Fruit fly (Drosophila melanogaster): ENCODE data around the gene ScsbetaA.

ScsbetaA gene

DNA sequence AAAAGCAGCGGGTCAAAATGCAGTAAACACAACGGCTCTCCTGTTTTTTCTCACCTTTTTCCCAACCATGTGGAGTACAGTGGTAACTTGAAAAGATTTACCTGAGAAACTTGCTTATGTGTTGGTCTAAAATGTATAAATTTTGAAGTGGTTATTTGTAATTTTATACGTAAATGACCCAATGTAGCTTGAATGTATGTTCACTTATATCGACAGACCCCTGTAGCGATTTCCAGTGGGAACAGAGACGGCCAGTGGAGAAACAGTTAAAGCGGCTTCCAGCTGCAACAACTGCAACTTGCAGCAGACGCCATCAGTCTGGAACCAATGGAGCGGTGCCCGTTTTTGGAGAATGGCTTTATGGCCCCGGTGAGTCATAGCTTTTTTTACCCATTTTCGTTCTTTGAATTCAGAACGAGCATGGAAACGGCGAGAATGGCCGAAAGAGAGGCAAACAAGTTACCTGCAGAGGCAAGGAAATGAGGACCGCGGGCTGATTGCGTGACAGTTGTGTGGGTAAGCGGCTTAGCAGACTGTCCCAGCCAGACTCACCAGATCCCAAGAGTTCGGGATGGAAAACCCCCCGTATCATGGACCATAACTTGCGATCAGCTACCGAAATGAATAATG, 12.5 kb upstream of the ScsbetaA start (continued):
- TF ChIP-seq CG18262 (tag; optimal IDR thresholded peaks at IDR 0.05) (peak; percentile 87), CG15601 (tag; optimal IDR thresholded peaks at IDR 0.05) (peak; percentile 79), CG9215 (GFP tag; IDR thresholded peaks at IDR 0.05) (no peak), CG15011 (GFP tag; optimal IDR thresholded peaks at IDR 0.05) (peak; percentile 31), lab (GFP tag; optimal IDR thresholded peaks at IDR 0.05) (peak; percentile 45), disco-r (GFP tag; optimal IDR thresholded peaks at IDR 0.05) (no peak), CG32772 (GFP tag; IDR thresholded peaks at IDR 0.05) (peak; percentile 72), ind (GFP tag; optimal IDR thresholded peaks at IDR 0.05) (peak; percentile 69), CG17612 (GFP tag; IDR thresholded peaks at IDR 0.05) (no peak), run (tag; optimal IDR thresholded peaks at IDR 0.05) (no peak), fd64A (GFP tag; optimal IDR thresholded peaks at IDR 0.05) (peak; percentile 87), ap (GFP tag; IDR thresholded peaks at IDR 0.05) (no peak), CG31224 (GFP tag; IDR thresholded peaks at IDR 0.05) (0 out of 2 replicates have a peak, but pooled peaks have one; percentile 6), jigr1 (GFP tag; IDR thresholded peaks at IDR 0.05) (peak; percentile 44; the same call in 1 of the 3 replicates), CG13894 (tag; optimal IDR thresholded peaks at IDR 0.05) (no peak), GATAe (GFP tag; conservative IDR thresholded peaks at IDR 0.05) (no peak), Nf-YB (GFP tag; optimal IDR thresholded peaks at IDR 0.05) (peak; percentile 24), CG18599 (GFP tag; optimal IDR thresholded peaks at IDR 0.05) (no peak), gfzf (GFP tag; optimal IDR thresholded peaks at IDR 0.05) (no peak), HmgD (GFP tag; optimal IDR thresholded peaks at IDR 0.05) (no peak), unc-4 (GFP tag; IDR thresholded peaks at IDR 0.05; ENCODE audit: partially characterized antibody) (no peak), shn (GFP tag; optimal IDR thresholded peaks at IDR 0.05) (peak; percentile 18), CG10209 (GFP tag; optimal IDR thresholded peaks at IDR 0.05) (peak; percentile 22), CG7745 (tag; optimal IDR thresholded peaks at IDR 0.05) (peak; percentile 47), h (optimal IDR thresholded peaks at IDR 0.05) (no peak), MESR4 (GFP tag; optimal IDR thresholded peaks at IDR 0.05) (no peak), Hand (GFP tag; optimal IDR thresholded peaks at IDR 0.05) (no peak), sna (GFP tag; IDR thresholded peaks at IDR 0.05; ENCODE audit: partially characterized antibody) (no peak), dati (GFP tag; IDR thresholded peaks at IDR 0.05) (0 out of 2 replicates have a peak, but pooled peaks have one; percentile 32), Oli (tag; optimal IDR thresholded peaks at IDR 0.05) (peak; percentile 54), gsb-n (tag; optimal IDR thresholded peaks at IDR 0.05) (peak; percentile 73), sens (GFP tag) (peak; percentile 96), stwl (tag; optimal IDR thresholded peaks at IDR 0.05) (peak; percentile 30), chif (GFP tag; optimal IDR thresholded peaks at IDR 0.05) (peak; percentile 70 to 79), CoRest (tag; optimal IDR thresholded peaks at IDR 0.05) (peak; percentile 48), CG11723 (GFP tag; optimal IDR thresholded peaks at IDR 0.05) (peak; percentile 11), crc (GFP tag; optimal IDR thresholded peaks at IDR 0.05) (no peak), Sry-δ (GFP tag; optimal IDR thresholded peaks at IDR 0.05) (peak; percentile 35), CG12391 (tag; optimal IDR thresholded peaks at IDR 0.05) (peak; percentile 63), jumu (GFP tag; optimal IDR thresholded peaks at IDR 0.05) (peak; percentile 61), CG6683 (GFP tag; optimal IDR thresholded peaks at IDR 0.05) (peak; percentile 1), abd-A (tag; optimal IDR thresholded peaks at IDR 0.05) (peak; percentile 68), CG3838 (GFP tag; optimal IDR thresholded peaks at IDR 0.05) (no peak), pb (GFP tag; optimal IDR thresholded peaks at IDR 0.05) (no peak), Dek (tag; optimal IDR thresholded peaks at IDR 0.05) (no peak), kah (GFP tag; optimal IDR thresholded peaks at IDR 0.05) (peak; percentile 10), CG12219 (GFP tag; optimal IDR thresholded peaks at IDR 0.05) (peak; percentile 58), eve (GFP tag; optimal IDR thresholded peaks at IDR 0.05) (no peak), CG7372 (GFP tag; IDR thresholded peaks at IDR 0.05) (no peak), zfh1 (GFP tag; IDR thresholded peaks at IDR 0.05) (peak; percentile 92)
